Worm (Caenorhabditis elegans): ENCODE results near the gene hsp-12.3.
A peak's percentile ranks its signal among the peaks of the same experiment; 100 is the strongest.

hsp-12.3 gene

ce11 chrIV:9441391-9441790, 3.9 kb downstream of the hsp-12.3 start:
- TF ChIP-seq skn-1 (tag; optimal IDR thresholded peaks at IDR 0.05) (no peak), alr-1 (tag; optimal IDR thresholded peaks at IDR 0.05) (no peak), crh-2 (tag; optimal IDR thresholded peaks at IDR 0.05) (peak; percentile 8), blmp-1 (tag; optimal IDR thresholded peaks at IDR 0.05; ENCODE audit: insufficient read depth) (peak; percentile 41), sma-9 (GFP tag; optimal IDR thresholded peaks at IDR 0.05) (peak; percentile 12), sma-9 (tag; optimal IDR thresholded peaks at IDR 0.05) (no peak)

- TF ChIP-seq ztf-1 (GFP tag; conservative IDR thresholded peaks at IDR 0.05) (no peak), lin-11 (tag; optimal IDR thresholded peaks at IDR 0.05) (no peak), gmeb-1 (tag; optimal IDR thresholded peaks at IDR 0.05) (peak; percentile 49), nhr-10 (tag; optimal IDR thresholded peaks at IDR 0.05) (no peak), nhr-25 (tag; optimal IDR thresholded peaks at IDR 0.05) (peak; percentile 68), nhr-6 (tag; optimal IDR thresholded peaks at IDR 0.05) (no peak), sem-4 (tag; optimal IDR thresholded peaks at IDR 0.05) (no peak), nhr-77 (tag; optimal IDR thresholded peaks at IDR 0.05) (no peak), aly-2 (tag; optimal IDR thresholded peaks at IDR 0.05) (no peak), nhr-237 (tag; optimal IDR thresholded peaks at IDR 0.05) (no peak), zag-1 (tag; optimal IDR thresholded peaks at IDR 0.05) (no peak), ama-1 (optimal IDR thresholded peaks at IDR 0.05) (peak; percentile 81), nhr-21 (tag; optimal IDR thresholded peaks at IDR 0.05) (no peak), fos-1 (tag; optimal IDR thresholded peaks at IDR 0.05) (peak; percentile 12), lin-13 (GFP tag; optimal IDR thresholded peaks at IDR 0.05) (no peak), C34F6.9 (tag; optimal IDR thresholded peaks at IDR 0.05) (peak; percentile 21), ZK546.5 (tag; optimal IDR thresholded peaks at IDR 0.05) (no peak), alr-1 (tag; optimal IDR thresholded peaks at IDR 0.05) (no peak), peb-1 (tag; optimal IDR thresholded peaks at IDR 0.05) (no peak), lsy-2 (tag; optimal IDR thresholded peaks at IDR 0.05) (peak in 1 of 2 experiments; percentile 41), F13H6.1 (tag; optimal IDR thresholded peaks at IDR 0.05) (peak; percentile 48), mdl-1 (tag; optimal IDR thresholded peaks at IDR 0.05) (no peak), ceh-82 (tag; optimal IDR thresholded peaks at IDR 0.05) (no peak), ztf-11 (tag; optimal IDR thresholded peaks at IDR 0.05) (no peak), skn-1 (tag; optimal IDR thresholded peaks at IDR 0.05) (no peak), crh-2 (tag; optimal IDR thresholded peaks at IDR 0.05) (peak; percentile 0), ceh-16 (tag; optimal IDR thresholded peaks at IDR 0.05) (no peak), blmp-1 (tag; optimal IDR thresholded peaks at IDR 0.05; ENCODE audit: insufficient read depth) (no peak), sma-9 (GFP tag; optimal IDR thresholded peaks at IDR 0.05) (no peak), sma-9 (tag; optimal IDR thresholded peaks at IDR 0.05) (no peak), unc-39 (tag; optimal IDR thresholded peaks at IDR 0.05) (no peak), ztf-4 (tag; optimal IDR thresholded peaks at IDR 0.05) (no peak), egl-27 (tag; optimal IDR thresholded peaks at IDR 0.05) (no peak), nhr-129 (tag; optimal IDR thresholded peaks at IDR 0.05) (peak; percentile 72), R02D3.7 (tag; optimal IDR thresholded peaks at IDR 0.05) (no peak), mbf-1 (tag; optimal IDR thresholded peaks at IDR 0.05) (no peak), nhr-23 (tag; optimal IDR thresholded peaks at IDR 0.05) (no peak), mab-5 (tag; optimal IDR thresholded peaks at IDR 0.05) (no peak), nhr-11 (tag; optimal IDR thresholded peaks at IDR 0.05) (no peak), elt-3 (tag; optimal IDR thresholded peaks at IDR 0.05) (no peak), sma-3 (GFP tag; optimal IDR thresholded peaks at IDR 0.05) (peak; percentile 11), snpc-4 (tag; optimal IDR thresholded peaks at IDR 0.05) (peak; percentile 76), unc-55 (GFP tag; optimal IDR thresholded peaks at IDR 0.05) (no peak), lin-39 (tag; optimal IDR thresholded peaks at IDR 0.05) (no peak), nhr-12 (tag; optimal IDR thresholded peaks at IDR 0.05) (no peak), dmd-4 (tag; optimal IDR thresholded peaks at IDR 0.05) (no peak), elt-1 (tag; optimal IDR thresholded peaks at IDR 0.05) (no peak), unc-62 (GFP tag; optimal IDR thresholded peaks at IDR 0.05) (no peak), Y55F3AM.14 (GFP tag; optimal IDR thresholded peaks at IDR 0.05) (no peak)
Observed at ce11 chrIV:9440880-9441336, 4.4 kb downstream of the hsp-12.3 start, which contains the start of gene idh-1. Gene idh-1 (minus strand): TSS chrIV:9441107.
